Fruit fly (Drosophila melanogaster) whole organism, embryonic: Measurements from ENCODE around the gene CG9302.
A peak's percentile ranks its signal among the peaks of the same experiment; 100 is the strongest.

Source experiments
- Asciz ChIP-seq: fragments of 200-800 bp; sonication (Bioruptor generic); optimal IDR thresholded peaks from 2 replicates; lab custom pipeline; 2017; ENCODE audit warnings: missing biosample characterization, mild to moderate bottlenecking, missing genetic modification characterization, missing genetic modification reagents
- C15 ChIP-seq: fragments of 200-800 bp; sonication (Bioruptor generic); IDR thresholded peaks from 3 replicates; pipeline ENCODE4 v1.3.6; 2022; ENCODE audit warnings: missing biosample characterization, missing genetic modification characterization
- CG10565 ChIP-seq: fragments of 200-800 bp; sonication (Bioruptor generic); optimal IDR thresholded peaks from 3 replicates; lab custom pipeline; 2016; ENCODE audit warnings: missing biosample characterization, mild to moderate bottlenecking, missing genetic modification characterization
- CG11093 ChIP-seq: fragments of 200-800 bp; sonication (Bioruptor generic); IDR thresholded peaks from 3 replicates; pipeline ENCODE4 v1.3.6; 2022; ENCODE audit warnings: missing biosample characterization, missing genetic modification characterization
- CG11723 ChIP-seq: fragments of 200-800 bp; sonication (Bioruptor generic); optimal IDR thresholded peaks from 2 replicates; lab custom pipeline; 2017; ENCODE audit warnings: missing biosample characterization, mild to moderate bottlenecking, missing genetic modification characterization
- CG13624 ChIP-seq: fragments of 200-800 bp; sonication (Bioruptor generic); optimal IDR thresholded peaks from 2 replicates; lab custom pipeline; 2016; ENCODE audit warnings: missing biosample characterization, missing genetic modification characterization
- CG14860 ChIP-seq: fragments of 200-800 bp; sonication (Bioruptor generic); IDR thresholded peaks from 3 replicates; pipeline ENCODE4 v1.3.6; 2022; ENCODE audit warnings: missing biosample characterization, missing genetic modification characterization; ENCODE audit not compliant: partially characterized antibody
- CG15011 ChIP-seq: fragments of 200-800 bp; sonication (Bioruptor generic); optimal IDR thresholded peaks from 3 replicates; lab custom pipeline; 2018; ENCODE audit warnings: missing biosample characterization, mild to moderate bottlenecking, missing genetic modification characterization
- CG1602 ChIP-seq: fragments of 200-800 bp; sonication (Bioruptor generic); optimal IDR thresholded peaks from 3 replicates; lab custom pipeline; 2016; ENCODE audit warnings: missing biosample characterization, missing genetic modification characterization
- CG17385 ChIP-seq: fragments of 200-800 bp; sonication (Bioruptor generic); optimal IDR thresholded peaks from 3 replicates; lab custom pipeline; 2018; ENCODE audit warnings: missing biosample characterization, mild to moderate bottlenecking, missing genetic modification characterization
- CG17612 ChIP-seq: fragments of 200-800 bp; sonication (Bioruptor generic); IDR thresholded peaks from 2 replicates; pipeline ENCODE4 v1.3.6; 2022; ENCODE audit warnings: missing biosample characterization, missing genetic modification characterization
- CG18011 ChIP-seq: fragments of 200-800 bp; sonication (Bioruptor generic); optimal IDR thresholded peaks from 2 replicates; lab custom pipeline; 2017; ENCODE audit warnings: missing biosample characterization, missing genetic modification characterization, mild to moderate bottlenecking, moderate library complexity, missing genotype
- CG2875 ChIP-seq: fragments of 200-800 bp; sonication (Bioruptor generic); optimal IDR thresholded peaks from 2 replicates; lab custom pipeline; 2017; ENCODE audit warnings: missing biosample characterization, mild to moderate bottlenecking, missing genetic modification characterization, missing genetic modification reagents
- CG3995 ChIP-seq: fragments of 200-800 bp; sonication (Bioruptor generic); optimal IDR thresholded peaks from 3 replicates; lab custom pipeline; 2016; ENCODE audit warnings: missing biosample characterization, missing genetic modification characterization
- CG42726 ChIP-seq: fragments of 200-800 bp; sonication (Bioruptor generic); IDR thresholded peaks from 2 replicates; pipeline ENCODE4 v1.3.6; 2022; ENCODE audit warnings: missing biosample characterization, missing genetic modification characterization; ENCODE audit not compliant: partially characterized antibody
- CG43689 ChIP-seq: fragments of 200-800 bp; sonication (Bioruptor generic); IDR thresholded peaks from 2 replicates; pipeline ENCODE4 v1.3.6; 2022; ENCODE audit warnings: missing biosample characterization, missing genetic modification characterization
- CG4404 ChIP-seq: fragments of 200-800 bp; sonication (Bioruptor generic); IDR thresholded peaks from 2 replicates; pipeline ENCODE4 v1.3.6; 2022; ENCODE audit warnings: missing biosample characterization, missing genetic modification characterization
- CG6254 ChIP-seq: fragments of 200-800 bp; sonication (Bioruptor generic); optimal IDR thresholded peaks from 3 replicates; lab custom pipeline; 2017; ENCODE audit warnings: mild to moderate bottlenecking, missing biosample characterization, missing genetic modification reagents, missing genetic modification characterization
- CG6654 ChIP-seq: fragments of 200-800 bp; sonication (Bioruptor generic); optimal IDR thresholded peaks from 2 replicates; lab custom pipeline; 2017; ENCODE audit warnings: missing biosample characterization, mild to moderate bottlenecking, missing genetic modification characterization
- CG7987 ChIP-seq: fragments of 200-800 bp; sonication (Bioruptor generic); optimal IDR thresholded peaks from 2 replicates; lab custom pipeline; 2018; ENCODE audit warnings: missing biosample characterization, mild to moderate bottlenecking, missing genetic modification characterization, moderate library complexity
- CG8765 ChIP-seq: fragments of 200-800 bp; sonication (Bioruptor generic); IDR thresholded peaks from 2 replicates; pipeline ENCODE4 v1.3.6; 2022; ENCODE audit warnings: missing biosample characterization, missing genetic modification characterization
- CG8924 ChIP-seq: fragments of 200-800 bp; optimal IDR thresholded peaks from 3 replicates; lab custom pipeline; 2019; ENCODE audit warnings: missing biosample characterization, mild to moderate bottlenecking, missing genetic modification characterization, moderate library complexity
- CG9797 ChIP-seq: fragments of 200-800 bp; sonication (Bioruptor generic); optimal IDR thresholded peaks from 3 replicates; lab custom pipeline; 2018; ENCODE audit warnings: missing biosample characterization, mild to moderate bottlenecking, missing genetic modification characterization
- CG9817 ChIP-seq: fragments of 200-800 bp; sonication (Bioruptor generic); optimal IDR thresholded peaks from 2 replicates; lab custom pipeline; 2018; ENCODE audit warnings: missing biosample characterization, mild to moderate bottlenecking, missing genetic modification characterization, moderate library complexity
- CkIIα-i1 ChIP-seq: fragments of 200-800 bp; sonication (Bioruptor generic); IDR thresholded peaks from 2 replicates; pipeline ENCODE4 v1.3.6; 2022; ENCODE audit warnings: missing biosample characterization, missing genetic modification characterization
- Dip2 ChIP-seq: fragments of 200-800 bp; sonication (Bioruptor generic); IDR thresholded peaks from 2 replicates; pipeline ENCODE4 v1.3.6; 2022; ENCODE audit warnings: missing biosample characterization, missing genetic modification characterization
- Ets97D ChIP-seq: fragments of 200-800 bp; sonication (Bioruptor generic); optimal IDR thresholded peaks from 3 replicates; lab custom pipeline; 2016; ENCODE audit warnings: missing biosample characterization, missing genetic modification characterization
- GATAe ChIP-seq: fragments of 200-800 bp; sonication (Bioruptor generic); conservative IDR thresholded peaks from 2 replicates; pipeline ENCODE4 v1.3.6; 2022; ENCODE audit warnings: missing biosample characterization, missing genetic modification characterization
- H15 ChIP-seq: fragments of 200-800 bp; sonication (Bioruptor generic); IDR thresholded peaks from 3 replicates; pipeline ENCODE4 v1.3.6; 2022; ENCODE audit warnings: missing biosample characterization, missing genetic modification characterization
- Hr51 ChIP-seq, 2 experiments: fragments of 200-800 bp; sonication (Bioruptor generic); optimal IDR thresholded peaks; 2 replicates in 1 of 2; 3 replicates in 1 of 2; lab custom pipeline; 2016 to 2018; ENCODE audit warnings: missing biosample characterization in 2 of 2, missing genetic modification characterization in 2 of 2, mild to moderate bottlenecking in 1 of 2, moderate library complexity in 1 of 2
- Jarid2 ChIP-seq: fragments of 200-800 bp; sonication (Bioruptor generic); optimal IDR thresholded peaks from 3 replicates; lab custom pipeline; 2017; ENCODE audit warnings: mild to moderate bottlenecking, missing biosample characterization, missing genetic modification reagents, missing genetic modification characterization
- Mrtf ChIP-seq: fragments of 200-800 bp; sonication (Bioruptor generic); IDR thresholded peaks from 3 replicates; pipeline ENCODE4 v1.3.6; 2022; ENCODE audit warnings: missing biosample characterization, missing genetic modification characterization
- Ssrp ChIP-seq: fragments of 200-800 bp; sonication (Bioruptor generic); optimal IDR thresholded peaks from 2 replicates; lab custom pipeline; 2018; ENCODE audit warnings: missing biosample characterization, mild to moderate bottlenecking, missing genetic modification characterization, moderate library complexity
- TFAM ChIP-seq: fragments of 200-800 bp; sonication (Bioruptor generic); optimal IDR thresholded peaks from 2 replicates; lab custom pipeline; 2017; ENCODE audit warnings: missing biosample characterization, missing genetic modification characterization, inconsistent platforms
- ash1 ChIP-seq: fragments of 200-800 bp; sonication (Bioruptor generic); optimal IDR thresholded peaks from 2 replicates; lab custom pipeline; 2018; ENCODE audit warnings: missing biosample characterization, mild to moderate bottlenecking, missing genetic modification characterization
- bbx ChIP-seq: fragments of 200-800 bp; sonication (Bioruptor generic); IDR thresholded peaks from 2 replicates; pipeline ENCODE4 v1.3.6; 2022; ENCODE audit warnings: missing biosample characterization, missing genetic modification characterization; ENCODE audit not compliant: partially characterized antibody
- esg ChIP-seq: fragments of 200-800 bp; sonication (Bioruptor generic); conservative IDR thresholded peaks from 2 replicates; pipeline ENCODE4 v1.3.6; 2022; ENCODE audit warnings: missing biosample characterization, missing genetic modification characterization
- hbn ChIP-seq: fragments of 200-800 bp; sonication (Bioruptor generic); IDR thresholded peaks from 2 replicates; pipeline ENCODE4 v1.3.6; 2022; ENCODE audit warnings: missing biosample characterization, missing genetic modification characterization; ENCODE audit not compliant: partially characterized antibody
- kni ChIP-seq: fragments of 200-800 bp; sonication (Bioruptor generic); optimal IDR thresholded peaks from 3 replicates; lab custom pipeline; 2017; ENCODE audit warnings: mild to moderate bottlenecking, missing biosample characterization, missing genetic modification reagents, missing genetic modification characterization
- lola ChIP-seq, 3 experiments: fragments of >200 bp in 2 of 3; fragments of 200-800 bp in 1 of 3; sonication (Bioruptor generic) in 1 of 3; optimal IDR thresholded peaks; 2 replicates each; lab custom pipeline; 2017 to 2019; ENCODE audit warnings: missing biosample characterization in 3 of 3, missing genetic modification characterization in 3 of 3, mild to moderate bottlenecking in 1 of 3, moderate library complexity in 1 of 3
- mirr ChIP-seq: fragments of 200-800 bp; sonication (Bioruptor generic); optimal IDR thresholded peaks from 3 replicates; lab custom pipeline; 2018; ENCODE audit warnings: missing biosample characterization, mild to moderate bottlenecking, missing genetic modification characterization
- odd ChIP-seq: fragments of 200-800 bp; sonication (Bioruptor generic); optimal IDR thresholded peaks from 2 replicates; lab custom pipeline; 2017; ENCODE audit warnings: missing biosample characterization, mild to moderate bottlenecking, missing genetic modification characterization
- onecut ChIP-seq: fragments of 200-800 bp; sonication (Bioruptor generic); IDR thresholded peaks from 2 replicates; pipeline ENCODE4 v1.3.6; 2022; ENCODE audit warnings: missing biosample characterization, missing genetic modification characterization
- prd ChIP-seq, 3 experiments: fragments of >200 bp in 2 of 3; fragments of 200-800 bp in 1 of 3; sonication (Bioruptor generic) in 1 of 3; optimal IDR thresholded peaks in 2 of 3; IDR thresholded peaks in 1 of 3; 2 replicates in 2 of 3; 3 replicates in 1 of 3; pipeline versions ENCODE4 v1.3.6 to Lab custom; 2017 to 2022; ENCODE audit warnings: missing biosample characterization in 1 of 3, missing genetic modification characterization in 1 of 3
- sim ChIP-seq: fragments of 200-800 bp; sonication (Bioruptor generic); IDR thresholded peaks from 2 replicates; pipeline ENCODE4 v1.3.6; 2022; ENCODE audit warnings: missing biosample characterization, missing genetic modification characterization
- so ChIP-seq: fragments of 200-800 bp; sonication (Bioruptor generic); IDR thresholded peaks from 3 replicates; pipeline ENCODE4 v1.3.6; 2022; ENCODE audit warnings: missing biosample characterization, missing genetic modification characterization
- tgo ChIP-seq: fragments of 200-800 bp; sonication (Bioruptor generic); IDR thresholded peaks from 3 replicates; pipeline ENCODE4 v1.3.6; 2022; ENCODE audit warnings: missing biosample characterization, missing genetic modification characterization
- twi ChIP-seq: fragments of 200-800 bp; optimal IDR thresholded peaks from 2 replicates; lab custom pipeline; 2019; ENCODE audit warnings: missing biosample characterization, mild to moderate bottlenecking, missing genetic modification characterization, moderate library complexity
- usp ChIP-seq: fragments of >200 bp; optimal IDR thresholded peaks from 2 replicates; lab custom pipeline; 2017; ENCODE audit warnings: missing biosample characterization, missing genetic modification characterization
- wdn ChIP-seq: fragments of 200-800 bp; sonication (Bioruptor generic); IDR thresholded peaks from 2 replicates; pipeline ENCODE4 v1.3.6; 2022; ENCODE audit warnings: missing biosample characterization, missing genetic modification characterization
- zen ChIP-seq: fragments of 200-800 bp; sonication (Bioruptor generic); optimal IDR thresholded peaks from 3 replicates; lab custom pipeline; 2018; ENCODE audit warnings: missing biosample characterization, mild to moderate bottlenecking, missing genetic modification characterization, moderate library complexity

Gene CG9302

DNA sequence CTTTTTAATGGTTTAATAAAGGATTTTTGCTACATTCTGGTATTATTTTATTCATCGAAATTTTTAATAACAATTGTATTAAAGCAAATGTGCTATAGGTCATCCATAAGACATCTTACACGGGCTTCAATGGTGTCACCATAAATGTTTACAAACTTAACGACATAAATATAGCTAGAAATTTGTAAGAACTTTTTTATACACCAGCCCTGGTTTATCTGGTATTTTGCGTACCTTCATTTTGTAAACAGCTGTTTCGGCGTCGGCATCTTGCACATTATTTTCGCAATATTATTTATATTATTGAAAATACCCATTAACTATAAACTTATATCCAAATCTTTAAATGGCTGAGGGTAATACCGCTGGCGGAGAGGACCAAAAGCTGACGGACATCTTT is 11.0 kb downstream of the CG9302 start, which contains the start of gene Tap42 (continued):
- TF ChIP-seq twi (tag; lab: Kevin White, UChicago) (peak; percentile 11), zen (tag; lab: Kevin White, UChicago) (no peak), Jarid2 (GFP tag; lab: Kevin White, UChicago) (no peak), CkIIα-i1 (no peak), CG8765 (GFP tag; lab: Robert Waterston, UW) (no peak), CG7987 (peak; percentile 5), kni (GFP tag; lab: Kevin White, UChicago) (no peak), CG6654 (GFP tag; lab: Kevin White, UChicago) (no peak), CG42726 (GFP tag; lab: Robert Waterston, UW) (no peak), CG8924 (tag; lab: Kevin White, UChicago) (peak; percentile 27), lola (GFP tag; optimal IDR thresholded peaks at IDR 0.05; lab: Kevin White, UChicago) (peak in 1 of 3 experiments; percentile 20), Ssrp (tag; lab: Kevin White, UChicago) (no peak), CG4404 (no peak), hbn (GFP tag; lab: Robert Waterston, UW) (no peak), usp (GFP tag; lab: Kevin White, UChicago) (no peak), CG2875 (no peak), CG43689 (GFP tag; lab: Robert Waterston, UW) (no peak), GATAe (GFP tag; lab: Robert Waterston, UW) (no peak), so (GFP tag; lab: Robert Waterston, UW) (no peak), CG14860 (GFP tag; lab: Robert Waterston, UW) (no peak), ash1 (GFP tag; lab: Kevin White, UChicago) (no peak), CG6254 (GFP tag; lab: Kevin White, UChicago) (no peak), H15 (GFP tag; lab: Robert Waterston, UW) (no peak), CG3995 (no peak), CG17385 (GFP tag; lab: Kevin White, UChicago) (peak; percentile 3), sim (GFP tag; lab: Robert Waterston, UW) (no peak), mirr (GFP tag; lab: Kevin White, UChicago) (no peak), onecut (GFP tag; lab: Robert Waterston, UW) (no peak), Hr51 (GFP tag; optimal IDR thresholded peaks at IDR 0.05; lab: Kevin White, UChicago) (peak in 1 of 2 experiments; percentile 17), CG1602 (peak; percentile 4), Ets97D (GFP tag; lab: Kevin White, UChicago) (no peak), wdn (no peak), bbx (no peak), tgo (GFP tag; lab: Robert Waterston, UW) (no peak), CG9797 (no peak), CG10565 (no peak), CG15011 (GFP tag; lab: Kevin White, UChicago) (no peak), C15 (GFP tag; lab: Robert Waterston, UW) (no peak), Asciz (GFP tag; lab: Kevin White, UChicago) (no peak), esg (GFP tag; lab: Robert Waterston, UW) (no peak), Dip2 (GFP tag; lab: Robert Waterston, UW) (no peak), CG18011 (GFP tag; lab: Kevin White, UChicago) (no peak), CG11093 (GFP tag; lab: Robert Waterston, UW) (no peak), CG13624 (GFP tag; lab: Kevin White, UChicago) (no peak), odd (GFP tag; lab: Kevin White, UChicago) (no peak), TFAM (GFP tag; lab: Kevin White, UChicago) (no peak), CG9817 (tag; lab: Kevin White, UChicago) (no peak), CG17612 (GFP tag; lab: Robert Waterston, UW) (no peak), Mrtf (GFP tag; lab: Robert Waterston, UW) (no peak), CG11723 (GFP tag; lab: Kevin White, UChicago) (no peak), prd (optimal IDR thresholded peaks at IDR 0.05; lab: Kevin White, UChicago) (no peak), prd (GFP tag; IDR thresholded peaks at IDR 0.05; lab: Robert Waterston, UW) (no peak)
